Fruit fly (Drosophila melanogaster): ENCODE measurements around the gene retm.

- TF ChIP-seq EcR (GFP tag; optimal IDR thresholded peaks at IDR 0.05) (peak; percentile 64), gl (tag; optimal IDR thresholded peaks at IDR 0.05) (no peak), CG12605 (GFP tag; IDR thresholded peaks at IDR 0.05) (no peak), CG13204 (GFP tag; optimal IDR thresholded peaks at IDR 0.05) (peak; percentile 71), Ets98B (GFP tag; IDR thresholded peaks at IDR 0.05) (no peak), CG8301 (tag; optimal IDR thresholded peaks at IDR 0.05) (no peak), rn (GFP tag; IDR thresholded peaks at IDR 0.05) (no peak), Snoo (tag; optimal IDR thresholded peaks at IDR 0.05) (no peak), CG10348 (GFP tag; IDR thresholded peaks at IDR 0.05) (no peak), CG34367 (tag; optimal IDR thresholded peaks at IDR 0.05) (no peak), Pif1B (GFP tag; optimal IDR thresholded peaks at IDR 0.05) (no peak), CG4496 (GFP tag; IDR thresholded peaks at IDR 0.05) (no peak)
Measured at dm6 chr2L:6463392-6463791, 7.7 kb upstream of the retm start.
